Fruit fly (Drosophila melanogaster) whole organism, adult: Measurements from ENCODE around the gene Nepl3.

Experiments
- CG11617 ChIP-seq: fragments of 200-800 bp; sonication (Bioruptor generic); optimal IDR thresholded peaks from 2 replicates; lab custom pipeline; 2017; ENCODE audit warnings: mild to moderate bottlenecking, missing biosample characterization, missing genetic modification reagents, missing genetic modification characterization
- CG12768 ChIP-seq: fragments of 200-800 bp; sonication (Bioruptor generic); optimal IDR thresholded peaks from 2 replicates; lab custom pipeline; 2017; ENCODE audit warnings: missing biosample characterization, missing genetic modification characterization, mild to moderate bottlenecking, moderate library complexity, missing genetic modification reagents
- CG14711 ChIP-seq: fragments of 200-800 bp; sonication (Bioruptor generic); optimal IDR thresholded peaks from 2 replicates; lab custom pipeline; 2018; ENCODE audit warnings: missing biosample characterization, mild to moderate bottlenecking, missing genetic modification characterization, moderate library complexity
- CG1620 ChIP-seq: fragments of 200-800 bp; sonication (Bioruptor generic); optimal IDR thresholded peaks from 2 replicates; lab custom pipeline; 2016; ENCODE audit warnings: missing biosample characterization, missing genetic modification characterization
- CG33017 ChIP-seq: fragments of 200-800 bp; sonication (Bioruptor generic); optimal IDR thresholded peaks from 2 replicates; lab custom pipeline; 2018; ENCODE audit warnings: missing biosample characterization, mild to moderate bottlenecking, missing genetic modification characterization, moderate library complexity
- CG5204 ChIP-seq: fragments of 200-800 bp; sonication (Bioruptor generic); optimal IDR thresholded peaks from 2 replicates; lab custom pipeline; 2016; ENCODE audit warnings: missing biosample characterization, missing genetic modification characterization
- CG7045 ChIP-seq: fragments of 200-800 bp; sonication (Bioruptor generic); optimal IDR thresholded peaks from 2 replicates; lab custom pipeline; 2017; ENCODE audit warnings: missing biosample characterization, mild to moderate bottlenecking, missing genetic modification characterization
- CG7101 ChIP-seq: fragments of 200-800 bp; sonication (Bioruptor generic); optimal IDR thresholded peaks from 2 replicates; lab custom pipeline; 2018; ENCODE audit warnings: missing biosample characterization, mild to moderate bottlenecking, missing genetic modification characterization, moderate library complexity
- Clk ChIP-seq: fragments of 200-800 bp; sonication (Bioruptor generic); optimal IDR thresholded peaks from 2 replicates; lab custom pipeline; 2017; ENCODE audit warnings: missing biosample characterization, missing genetic modification characterization
- Crg-1 ChIP-seq: fragments of 200-800 bp; sonication (Bioruptor generic); optimal IDR thresholded peaks from 2 replicates; lab custom pipeline; 2016; ENCODE audit warnings: missing biosample characterization, missing genetic modification characterization
- Hr96 ChIP-seq: fragments of 200-800 bp; sonication (Bioruptor generic); optimal IDR thresholded peaks from 2 replicates; lab custom pipeline; 2016; ENCODE audit warnings: missing biosample characterization, missing genetic modification characterization
- Mnt ChIP-seq: fragments of 200-800 bp; sonication (Bioruptor generic); optimal IDR thresholded peaks from 2 replicates; lab custom pipeline; 2016; ENCODE audit warnings: missing biosample characterization, mild to moderate bottlenecking, missing genetic modification characterization
- bab1 ChIP-seq: fragments of 200-800 bp; sonication (Bioruptor generic); optimal IDR thresholded peaks from 3 replicates; lab custom pipeline; 2019; ENCODE audit warnings: missing biosample characterization, mild to moderate bottlenecking, missing genetic modification characterization, moderate library complexity
- cic ChIP-seq: fragments of 200-800 bp; sonication (Bioruptor generic); optimal IDR thresholded peaks from 2 replicates; lab custom pipeline; 2017; ENCODE audit warnings: missing biosample characterization, mild to moderate bottlenecking, missing genetic modification characterization, moderate library complexity
- cnc ChIP-seq, 2 experiments: fragments of >200 bp; optimal IDR thresholded peaks; 2 replicates each; lab custom pipeline; 2017
- kay ChIP-seq: fragments of 200-800 bp; sonication (Bioruptor generic); peaks from one replicate; lab custom pipeline; 2016; ENCODE audit warnings: missing biosample characterization, missing genetic modification characterization, borderline replicate concordance
- ovo ChIP-seq: fragments of 200-800 bp; sonication (Bioruptor generic); optimal IDR thresholded peaks from 2 replicates; lab custom pipeline; 2016; ENCODE audit warnings: missing biosample characterization, missing genetic modification characterization
- pad ChIP-seq: fragments of 200-800 bp; sonication (Bioruptor generic); optimal IDR thresholded peaks from 3 replicates; lab custom pipeline; 2017; ENCODE audit warnings: missing biosample characterization, missing genetic modification characterization, mild to moderate bottlenecking, moderate library complexity, missing genetic modification reagents
- tj ChIP-seq: fragments of 200-800 bp; sonication (Bioruptor generic); optimal IDR thresholded peaks from 3 replicates; lab custom pipeline; 2017; ENCODE audit warnings: missing biosample characterization, mild to moderate bottlenecking, missing genetic modification characterization, moderate library complexity
- toe ChIP-seq: fragments of 200-800 bp; sonication (Bioruptor generic); optimal IDR thresholded peaks from 2 replicates; lab custom pipeline; 2016; ENCODE audit warnings: missing biosample characterization, missing genetic modification characterization

Gene Nepl3

dm6 chr2L:5059645-5060254 is 1.7 kb upstream of the Nepl3 start, which contains the start of gene Rpn11:
Gene Rpn11, minus strand, starts transcription at chr2L:5059790.
- TF ChIP-seq ovo: peak; percentile 63
- TF ChIP-seq pad (GFP tag; lab: Kevin White, UChicago): peak; percentile 52
- TF ChIP-seq Mnt (GFP tag; lab: Kevin White, UChicago): peak; percentile 28
- peak; percentile 56 for TF ChIP-seq CG7101 (tag; lab: Kevin White, UChicago)
- TF ChIP-seq CG12768: peak; percentile 56
- peak; percentile 74 for TF ChIP-seq CG33017
- TF ChIP-seq cic (GFP tag; lab: Kevin White, UChicago): no peak
- peak; percentile 97 for TF ChIP-seq tj (GFP tag; lab: Kevin White, UChicago)
- peak; percentile 64 for TF ChIP-seq bab1
- no peak for TF ChIP-seq kay (GFP tag; lab: Kevin White, UChicago)
- peak; percentile 94 to 98 for TF ChIP-seq cnc (optimal IDR thresholded peaks at IDR 0.05; lab: Kevin White, UChicago)
- peak; percentile 72 for TF ChIP-seq CG11617
- peak; percentile 62 for TF ChIP-seq CG14711 (tag; lab: Kevin White, UChicago)
- no peak for TF ChIP-seq Hr96
- peak; percentile 23 for TF ChIP-seq Clk (GFP tag; lab: Kevin White, UChicago)
- no peak for TF ChIP-seq toe (GFP tag; lab: Kevin White, UChicago)
- no peak for TF ChIP-seq CG5204
- TF ChIP-seq CG1620 (GFP tag; lab: Kevin White, UChicago): peak; percentile 77
- peak; percentile 57 for TF ChIP-seq Crg-1 (GFP tag; lab: Kevin White, UChicago)
- TF ChIP-seq CG7045 (GFP tag; lab: Kevin White, UChicago): peak; percentile 51

dm6 chr2L:5055528-5055927 is 2.5 kb downstream of the Nepl3 start:
- no peak for TF ChIP-seq Clk (GFP tag; lab: Kevin White, UChicago)
- TF ChIP-seq Crg-1 (GFP tag; lab: Kevin White, UChicago): no peak
- TF ChIP-seq CG12768: no peak
- TF ChIP-seq CG7101 (tag; lab: Kevin White, UChicago): no peak
- peak; percentile 1 for TF ChIP-seq cic (GFP tag; lab: Kevin White, UChicago)
- TF ChIP-seq ovo: no peak
- no peak for TF ChIP-seq CG7045 (GFP tag; lab: Kevin White, UChicago)

- no peak for TF ChIP-seq Clk (GFP tag; lab: Kevin White, UChicago)
- peak; percentile 40 for TF ChIP-seq bab1
- TF ChIP-seq CG33017: no peak
- TF ChIP-seq Mnt (GFP tag; lab: Kevin White, UChicago): peak; percentile 10
- TF ChIP-seq CG7101 (tag; lab: Kevin White, UChicago): peak; percentile 28
- peak; percentile 2 for TF ChIP-seq CG14711 (tag; lab: Kevin White, UChicago)
- TF ChIP-seq cic (GFP tag; lab: Kevin White, UChicago): peak; percentile 59
- TF ChIP-seq ovo: peak; percentile 82
- TF ChIP-seq cnc (optimal IDR thresholded peaks at IDR 0.05; lab: Kevin White, UChicago): no peak
- peak; percentile 35 for TF ChIP-seq Crg-1 (GFP tag; lab: Kevin White, UChicago)
- TF ChIP-seq CG1620 (GFP tag; lab: Kevin White, UChicago): peak; percentile 40
- TF ChIP-seq pad (GFP tag; lab: Kevin White, UChicago): peak; percentile 4
Measured at dm6 chr2L:5054953-5055352, 3.1 kb downstream of the Nepl3 start, which contains the start of the genes CG14036 and His3.3A. Gene CG14036, minus strand, starts transcription at chr2L:5055016. Gene His3.3A, plus strand, starts transcription at chr2L:5055058.

- TF ChIP-seq ovo (no peak), CG7045 (GFP tag; lab: Kevin White, UChicago) (no peak), CG5204 (no peak), kay (GFP tag; lab: Kevin White, UChicago) (no peak), Crg-1 (GFP tag; lab: Kevin White, UChicago) (no peak), cic (GFP tag; lab: Kevin White, UChicago) (no peak)
Measured at dm6 chr2L:5052994-5053393, 5.1 kb downstream of the Nepl3 start, which contains the start of gene eIF3h. Gene eIF3h, minus strand, starts transcription at chr2L:5053094.

- peak; percentile 86 for TF ChIP-seq CG11617
- no peak for TF ChIP-seq cnc (optimal IDR thresholded peaks at IDR 0.05; lab: Kevin White, UChicago)
- TF ChIP-seq cic (GFP tag; lab: Kevin White, UChicago): peak; percentile 89
- no peak for TF ChIP-seq CG5204
- TF ChIP-seq CG12768: peak; percentile 91
- peak; percentile 83 for TF ChIP-seq ovo
- peak; percentile 83 for TF ChIP-seq tj (GFP tag; lab: Kevin White, UChicago)
- peak; percentile 88 for TF ChIP-seq pad (GFP tag; lab: Kevin White, UChicago)
- TF ChIP-seq Crg-1 (GFP tag; lab: Kevin White, UChicago): peak; percentile 97
- peak; percentile 66 for TF ChIP-seq CG14711 (tag; lab: Kevin White, UChicago)
- peak; percentile 82 for TF ChIP-seq CG33017
- no peak for TF ChIP-seq toe (GFP tag; lab: Kevin White, UChicago)
- peak; percentile 77 for TF ChIP-seq CG7045 (GFP tag; lab: Kevin White, UChicago)
- TF ChIP-seq bab1: peak; percentile 80
- no peak for TF ChIP-seq kay (GFP tag; lab: Kevin White, UChicago)
- TF ChIP-seq CG7101 (tag; lab: Kevin White, UChicago): peak; percentile 86
- TF ChIP-seq CG1620 (GFP tag; lab: Kevin White, UChicago): peak; percentile 94
- TF ChIP-seq Clk (GFP tag; lab: Kevin White, UChicago): peak; percentile 67
- TF ChIP-seq Mnt (GFP tag; lab: Kevin White, UChicago): peak; percentile 98
- TF ChIP-seq Hr96: peak; percentile 79
Measured at dm6 chr2L:5052367-5052914, 5.6 kb downstream of the Nepl3 start, which contains the start of gene senju. Gene senju, plus strand, starts transcription at chr2L:5052843.

dm6 chr2L:5050825-5051224 is 7.2 kb downstream of the Nepl3 start, which contains the start of gene CG9121:
Gene CG9121, minus strand, starts transcription at chr2L:5051062.
- TF ChIP-seq CG11617: no peak
- TF ChIP-seq cnc (optimal IDR thresholded peaks at IDR 0.05; lab: Kevin White, UChicago): no peak
- no peak for TF ChIP-seq Clk (GFP tag; lab: Kevin White, UChicago)
- no peak for TF ChIP-seq cic (GFP tag; lab: Kevin White, UChicago)
- TF ChIP-seq CG12768: no peak
- no peak for TF ChIP-seq CG5204
- TF ChIP-seq tj (GFP tag; lab: Kevin White, UChicago): no peak
- no peak for TF ChIP-seq Crg-1 (GFP tag; lab: Kevin White, UChicago)
- TF ChIP-seq CG7045 (GFP tag; lab: Kevin White, UChicago): no peak
- TF ChIP-seq pad (GFP tag; lab: Kevin White, UChicago): no peak
- TF ChIP-seq CG1620 (GFP tag; lab: Kevin White, UChicago): no peak
- no peak for TF ChIP-seq CG7101 (tag; lab: Kevin White, UChicago)
- TF ChIP-seq bab1: no peak
- TF ChIP-seq Hr96: no peak
- TF ChIP-seq toe (GFP tag; lab: Kevin White, UChicago): no peak
- no peak for TF ChIP-seq ovo
